Worm (Caenorhabditis elegans) whole organism, L4 larva: Measurements from ENCODE around the gene F08H9.3.

Source experiments
- Y5F2A.4 ChIP-seq: fragments of 200-800 bp; sonication (Bioruptor generic); optimal IDR thresholded peaks from 2 replicates; lab custom pipeline; 2018; ENCODE audit warnings: mild to moderate bottlenecking, missing genetic modification characterization, missing compliant biosample characterization
- ceh-62 ChIP-seq: sonication (generic microtip); optimal IDR thresholded peaks from 2 replicates; lab custom pipeline; 2017; ENCODE audit warnings: missing biosample characterization, missing genetic modification characterization
- ces-1 ChIP-seq: fragments of 150-350 bp; sonication (generic microtip); optimal IDR thresholded peaks from 4 replicates; lab custom pipeline; 2014; ENCODE audit warnings: missing biosample characterization, missing genetic modification reagents, missing genetic modification characterization
- dmd-9 ChIP-seq: fragments of 200-800 bp; sonication (Bioruptor generic); IDR thresholded peaks from 2 replicates; pipeline ENCODE4 v1.3.6; 2022; ENCODE audit warnings: missing genetic modification reagents, missing genetic modification characterization, missing compliant biosample characterization
- fkh-10 ChIP-seq: fragments of 150-350 bp; optimal IDR thresholded peaks from 2 replicates; lab custom pipeline; 2014; ENCODE audit warnings: missing biosample characterization, missing genetic modification reagents, missing genetic modification characterization
- mdl-1 ChIP-seq, 2 experiments: fragments of 150-350 bp in 1 of 2; sonication (generic microtip) in 1 of 2; optimal IDR thresholded peaks; 2 replicates each; lab custom pipeline; 2014 to 2017; ENCODE audit warnings: missing biosample characterization in 2 of 2, missing genetic modification characterization in 2 of 2
- mxl-3 ChIP-seq: fragments of 200-800 bp; sonication (Bioruptor generic); optimal IDR thresholded peaks from 2 replicates; lab custom pipeline; 2018; ENCODE audit warnings: mild to moderate bottlenecking, missing genetic modification characterization, missing compliant biosample characterization
- nhr-25 ChIP-seq: sonication (generic microtip); optimal IDR thresholded peaks from 2 replicates; lab custom pipeline; 2017; ENCODE audit warnings: missing genetic modification characterization, mild to moderate bottlenecking, missing compliant biosample characterization, antibody characterized with exemption, moderate library complexity, borderline replicate concordance; ENCODE audit not compliant: insufficient read depth
- unc-130 ChIP-seq: sonication (generic microtip); optimal IDR thresholded peaks from 2 replicates; lab custom pipeline; 2016; ENCODE audit warnings: missing genetic modification reagents, missing genetic modification characterization, missing compliant biosample characterization
- unc-62 ChIP-seq, 3 experiments: fragments of 150-350 bp in 1 of 3; sonication (generic microtip); optimal IDR thresholded peaks in 2 of 3; peaks in 1 of 3; 1 replicate in 1 of 3; 2 replicates in 2 of 3; lab custom pipeline; 2014 to 2017; ENCODE audit warnings: missing biosample characterization in 3 of 3, missing genetic modification characterization in 3 of 3, missing genetic modification reagents in 3 of 3, missing genotype in 1 of 3
- vab-7 ChIP-seq: fragments of 200-800 bp; sonication (Bioruptor generic); IDR thresholded peaks from 2 replicates; pipeline ENCODE4 v1.3.6; 2022; ENCODE audit warnings: missing genetic modification reagents, missing genetic modification characterization, missing compliant biosample characterization

DNA sequence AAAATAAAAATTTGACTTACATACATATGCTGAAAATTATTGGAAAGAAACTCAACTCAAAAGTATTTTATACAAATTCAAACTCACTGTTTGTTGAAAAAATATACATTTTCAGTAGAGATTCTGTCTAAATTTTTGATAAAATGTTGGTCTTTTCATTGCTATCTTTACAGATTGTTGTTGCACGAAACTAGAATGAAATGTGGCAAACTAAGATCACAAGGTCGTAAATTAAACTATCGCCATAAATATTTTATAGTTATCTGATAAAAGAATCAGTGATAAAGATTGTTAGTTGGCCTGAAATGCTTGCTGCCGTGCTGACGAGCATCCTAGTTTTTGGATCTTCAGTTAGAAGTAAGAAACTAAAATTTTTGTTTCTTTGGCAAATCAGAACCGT is 15.8 kb upstream of the F08H9.3 start, which contains the start of gene clec-55:
- no peak for TF ChIP-seq nhr-25 (tag; lab: Kevin White, UChicago)
- no peak for TF ChIP-seq ces-1 (GFP tag; lab: Kevin White, UChicago)
- no peak for TF ChIP-seq vab-7 (GFP tag; lab: Robert Waterston, UW)
- TF ChIP-seq fkh-10 (GFP tag; lab: Kevin White, UChicago) = no peak
- no peak for TF ChIP-seq Y5F2A.4
- TF ChIP-seq mxl-3 (GFP tag; lab: Kevin White, UChicago) = no peak
- TF ChIP-seq ceh-62 (tag; lab: Kevin White, UChicago) = no peak
- no peak for TF ChIP-seq unc-62 (GFP tag; optimal IDR thresholded peaks at IDR 0.05 in 1 of 2; lab: Kevin White, UChicago)
- no peak for TF ChIP-seq unc-62 (tag; optimal IDR thresholded peaks at IDR 0.05; lab: Kevin White, UChicago)
- no peak for TF ChIP-seq unc-130 (GFP tag; lab: Kevin White, UChicago)
- no peak for TF ChIP-seq mdl-1 (tag; optimal IDR thresholded peaks at IDR 0.05; lab: Kevin White, UChicago)
- no peak for TF ChIP-seq dmd-9
